Fruit fly (Drosophila melanogaster): ENCODE measurements around the gene msl-1.

Gene msl-1

DNA sequence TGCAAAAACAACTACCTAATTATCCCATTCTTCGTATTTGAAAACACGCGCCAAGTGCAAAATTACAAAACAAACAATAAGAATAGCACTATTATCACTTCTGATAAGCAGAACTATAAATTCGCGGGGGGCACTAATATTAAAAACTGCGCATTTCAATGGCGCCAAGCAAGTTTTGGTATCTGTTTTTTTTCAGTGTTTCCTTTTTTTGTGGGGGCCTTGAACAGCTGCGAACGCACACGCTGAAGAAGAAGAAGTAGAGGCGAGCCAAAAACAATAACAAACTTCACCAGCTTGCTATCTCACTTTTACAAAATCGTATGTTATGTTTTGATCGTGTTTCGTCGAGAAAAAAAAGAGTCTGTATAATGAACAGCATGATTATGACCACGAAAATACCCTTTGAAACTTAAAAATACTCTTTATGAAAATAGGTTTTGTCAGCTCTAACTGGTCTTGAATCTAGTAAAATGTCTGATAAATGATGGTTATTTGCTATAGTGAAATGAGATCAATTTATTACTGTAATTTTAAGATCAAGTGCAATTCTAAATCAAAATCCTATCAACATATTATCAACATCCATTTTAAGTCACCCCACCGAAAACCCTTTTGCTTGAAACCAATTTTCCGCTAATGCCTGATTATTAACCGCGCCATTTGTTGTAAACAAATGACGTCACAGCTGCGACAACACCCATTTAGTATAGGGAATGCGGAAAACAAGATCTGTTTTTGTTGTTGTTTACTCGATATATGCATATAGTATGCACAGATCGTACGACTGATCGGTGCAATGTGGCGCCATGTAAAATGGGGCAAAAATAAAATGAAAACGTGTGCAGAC lies 5.5 kb upstream of the msl-1 start (continued):
- peak; percentile 46 for TF ChIP-seq dmrt99B (tag; optimal IDR thresholded peaks at IDR 0.05)
- no peak for TF ChIP-seq bigmax (GFP tag; optimal IDR thresholded peaks at IDR 0.05)
- TF ChIP-seq sr (GFP tag; IDR thresholded peaks at IDR 0.05), result peak; percentile 49; the same call in 1 of the 3 replicates
- peak; percentile 59 for TF ChIP-seq CG4360 (GFP tag; IDR thresholded peaks at IDR 0.05)
- TF ChIP-seq ro (GFP tag; IDR thresholded peaks at IDR 0.05), result no peak
- TF ChIP-seq CG6791 (GFP tag; IDR thresholded peaks at IDR 0.05; ENCODE audit: partially characterized antibody), result no peak
- TF ChIP-seq Vsx1 (GFP tag; optimal IDR thresholded peaks at IDR 0.05), result no peak
- TF ChIP-seq Kr (GFP tag; optimal IDR thresholded peaks at IDR 0.05), result no peak
- TF ChIP-seq CG5180 (GFP tag; optimal IDR thresholded peaks at IDR 0.05), result peak; percentile 28
- peak; percentile 49 for TF ChIP-seq Sox102F (GFP tag; optimal IDR thresholded peaks at IDR 0.05)
- no peak for TF ChIP-seq corto (GFP tag; optimal IDR thresholded peaks at IDR 0.05)
- peak; percentile 16 for TF ChIP-seq CG3838 (GFP tag; optimal IDR thresholded peaks at IDR 0.05)
- TF ChIP-seq CG17359 (tag; optimal IDR thresholded peaks at IDR 0.05), result peak; percentile 63
- peak; percentile 57 for TF ChIP-seq H2.0 (GFP tag; IDR thresholded peaks at IDR 0.05)
- TF ChIP-seq CG10654 (GFP tag; optimal IDR thresholded peaks at IDR 0.05), result peak; percentile 4
- TF ChIP-seq ac (GFP tag; optimal IDR thresholded peaks at IDR 0.05), result no peak
- TF ChIP-seq CG32772 (GFP tag; IDR thresholded peaks at IDR 0.05), result peak; percentile 53
- TF ChIP-seq ems (GFP tag; optimal IDR thresholded peaks at IDR 0.05), result peak; percentile 41
- peak; percentile 5 for TF ChIP-seq CG10267 (tag; optimal IDR thresholded peaks at IDR 0.05)
- TF ChIP-seq CG43689 (GFP tag; IDR thresholded peaks at IDR 0.05), result peak; percentile 70
- TF ChIP-seq Rfx (GFP tag; IDR thresholded peaks at IDR 0.05), result peak; percentile 80
- TF ChIP-seq chn (GFP tag; optimal IDR thresholded peaks at IDR 0.05), result peak; percentile 49
- no peak for TF ChIP-seq CG10431 (GFP tag; optimal IDR thresholded peaks at IDR 0.05)
- TF ChIP-seq Eip74EF (GFP tag; optimal IDR thresholded peaks at IDR 0.05), result peak in 1 of 2 experiments; percentile 94
- TF ChIP-seq sisA (GFP tag; IDR thresholded peaks at IDR 0.05), result peak; percentile 54; the same call in 1 of the 2 replicates
- no peak for TF ChIP-seq C15 (GFP tag; IDR thresholded peaks at IDR 0.05)
- no peak for TF ChIP-seq fd64A (GFP tag; optimal IDR thresholded peaks at IDR 0.05)
- TF ChIP-seq tx (GFP tag; optimal IDR thresholded peaks at IDR 0.05), result peak; percentile 49
- TF ChIP-seq Ets65A (GFP tag), result peak; percentile 89
- peak; percentile 62 for TF ChIP-seq CG18262 (tag; optimal IDR thresholded peaks at IDR 0.05)
- peak; percentile 90 for TF ChIP-seq CG13624 (GFP tag; optimal IDR thresholded peaks at IDR 0.05)
- TF ChIP-seq CG17829 (tag; optimal IDR thresholded peaks at IDR 0.05), result peak; percentile 30
- 0 out of 2 replicates have a peak, but pooled peaks have one; percentile 18 for TF ChIP-seq CG31224 (GFP tag; IDR thresholded peaks at IDR 0.05)
- no peak for TF ChIP-seq Hmx (GFP tag; optimal IDR thresholded peaks at IDR 0.05)
- TF ChIP-seq Oli (tag; optimal IDR thresholded peaks at IDR 0.05), result peak; percentile 8
- TF ChIP-seq da (GFP tag; optimal IDR thresholded peaks at IDR 0.05), result no peak
- TF ChIP-seq NC2β (GFP tag; optimal IDR thresholded peaks at IDR 0.05), result peak; percentile 49
- TF ChIP-seq CG30403 (GFP tag; optimal IDR thresholded peaks at IDR 0.05), result peak; percentile 59
- TF ChIP-seq Spps (tag; optimal IDR thresholded peaks at IDR 0.05), result no peak
- peak; percentile 47 for TF ChIP-seq CG6254 (GFP tag; optimal IDR thresholded peaks at IDR 0.05)
- peak; percentile 10 for TF ChIP-seq TFAM (GFP tag; optimal IDR thresholded peaks at IDR 0.05)
- peak; percentile 24; the same call in 1 of the 2 replicates for TF ChIP-seq onecut (GFP tag; IDR thresholded peaks at IDR 0.05)
- TF ChIP-seq Hr78 (GFP tag; optimal IDR thresholded peaks at IDR 0.05), result no peak
- peak; percentile 45 for TF ChIP-seq odd (GFP tag; optimal IDR thresholded peaks at IDR 0.05)
- peak; percentile 49 for TF ChIP-seq nom (GFP tag; optimal IDR thresholded peaks at IDR 0.05)
- peak; percentile 37 for TF ChIP-seq repo (GFP tag; optimal IDR thresholded peaks at IDR 0.05)
- TF ChIP-seq az2 (GFP tag; optimal IDR thresholded peaks at IDR 0.05), result peak; percentile 44
- TF ChIP-seq tup (GFP tag; optimal IDR thresholded peaks at IDR 0.05), result no peak
